Worm (Caenorhabditis elegans): ENCODE data around the gene mlck-1.

mlck-1 gene

DNA sequence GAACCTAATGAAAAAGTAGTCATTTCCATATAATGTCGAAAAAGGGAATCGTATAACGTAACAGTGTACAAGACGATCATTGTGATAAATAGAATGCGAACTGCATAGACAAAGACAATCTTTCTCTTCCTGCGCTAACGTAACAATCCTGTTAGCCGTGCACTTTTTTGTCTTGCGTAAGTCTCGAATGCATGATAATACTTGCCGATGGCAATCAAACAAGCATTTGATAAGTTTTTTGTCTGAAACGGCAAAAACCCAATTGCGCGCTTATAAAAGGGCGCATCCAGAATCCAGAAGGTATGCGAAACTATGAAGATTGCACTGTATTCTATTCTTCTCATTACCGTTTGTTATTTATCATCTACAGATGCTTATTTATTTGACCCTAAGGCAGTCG is 5.4 kb upstream of the mlck-1 start, which contains the start of gene dao-4:
TSS of gene dao-4 (plus strand) at position 301 of the 400 bp plus-strand sequence.
- TF ChIP-seq efl-3 (GFP tag; optimal IDR thresholded peaks at IDR 0.05) = no peak
- no peak for TF ChIP-seq ceh-90 (tag; optimal IDR thresholded peaks at IDR 0.05)
- TF ChIP-seq aha-1 (tag; optimal IDR thresholded peaks at IDR 0.05) = no peak
- no peak for TF ChIP-seq nhr-237 (tag; optimal IDR thresholded peaks at IDR 0.05)
- TF ChIP-seq C04F5.9 (tag; optimal IDR thresholded peaks at IDR 0.05) = no peak
- no peak for TF ChIP-seq F16B12.6 (tag; optimal IDR thresholded peaks at IDR 0.05)
- no peak for TF ChIP-seq fkh-10 (GFP tag; optimal IDR thresholded peaks at IDR 0.05)
- TF ChIP-seq alr-1 (tag; optimal IDR thresholded peaks at IDR 0.05; ENCODE audit: borderline replicate concordance) = no peak
- TF ChIP-seq ets-5 (GFP tag; IDR thresholded peaks at IDR 0.05) = no peak
- TF ChIP-seq skn-1 (tag; optimal IDR thresholded peaks at IDR 0.05) = no peak
- no peak for TF ChIP-seq vab-15 (tag; optimal IDR thresholded peaks at IDR 0.05)
- no peak for TF ChIP-seq lin-39 (tag; optimal IDR thresholded peaks at IDR 0.05)
- no peak for TF ChIP-seq C16A3.4 (tag; optimal IDR thresholded peaks at IDR 0.05)
- no peak for TF ChIP-seq swsn-7 (tag; optimal IDR thresholded peaks at IDR 0.05)
- no peak for TF ChIP-seq nhr-90 (tag; optimal IDR thresholded peaks at IDR 0.05; ENCODE audit: poor library complexity)
- no peak for TF ChIP-seq nhr-47 (tag; optimal IDR thresholded peaks at IDR 0.05)

DNA sequence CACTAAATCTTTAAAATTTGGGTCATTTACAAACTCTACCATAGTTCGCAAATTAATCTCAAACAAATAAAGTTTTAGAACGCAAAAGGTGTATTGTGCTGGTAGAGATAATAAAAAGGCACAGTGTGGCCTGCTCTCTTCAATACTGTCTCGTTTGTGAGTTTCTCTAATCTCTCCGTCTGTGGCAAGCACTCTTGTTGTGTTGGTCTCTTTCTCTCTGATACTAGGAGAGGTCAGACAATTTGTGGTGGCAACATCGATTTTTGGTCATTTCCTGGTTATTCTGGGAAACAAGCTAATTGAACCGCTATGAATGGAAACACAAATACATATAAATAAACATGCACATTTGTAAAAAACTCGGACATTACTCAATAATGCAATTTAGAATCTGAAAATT is 4.6 kb upstream of the mlck-1 start, which contains the start of gene ZC373.5:
TSS of gene ZC373.5 (minus strand) at position 159 of the 400 bp plus-strand sequence.
- TF ChIP-seq nhr-19 (GFP tag; conservative IDR thresholded peaks at IDR 0.05) = no peak
- TF ChIP-seq ceh-63 (GFP tag; optimal IDR thresholded peaks at IDR 0.05) = no peak
- peak; percentile 16 for TF ChIP-seq elt-2 (tag; optimal IDR thresholded peaks at IDR 0.05)
- TF ChIP-seq egl-13 (tag; optimal IDR thresholded peaks at IDR 0.05) = no peak
- no peak for TF ChIP-seq lin-13 (GFP tag; optimal IDR thresholded peaks at IDR 0.05)
- TF ChIP-seq zip-4 (GFP tag; optimal IDR thresholded peaks at IDR 0.05) = no peak
- peak; percentile 27 for TF ChIP-seq mep-1 (tag; optimal IDR thresholded peaks at IDR 0.05)
- peak; percentile 56 for TF ChIP-seq nhr-85 (tag)
- TF ChIP-seq unc-62 (GFP tag; optimal IDR thresholded peaks at IDR 0.05) = no peak
- no peak for TF ChIP-seq efl-3 (GFP tag; optimal IDR thresholded peaks at IDR 0.05)
- TF ChIP-seq hlh-17 (GFP tag; optimal IDR thresholded peaks at IDR 0.05; ENCODE audit: borderline replicate concordance) = no peak
- TF ChIP-seq ceh-8 (GFP tag; optimal IDR thresholded peaks at IDR 0.05) = no peak
- TF ChIP-seq nhr-77 (tag; optimal IDR thresholded peaks at IDR 0.05) = no peak
- no peak for TF ChIP-seq ets-5 (GFP tag; IDR thresholded peaks at IDR 0.05)
- TF ChIP-seq jun-1 (tag; optimal IDR thresholded peaks at IDR 0.05) = no peak
- peak; percentile 24 for TF ChIP-seq nhr-71 (tag; optimal IDR thresholded peaks at IDR 0.05)
- no peak for TF ChIP-seq sup-37 (GFP tag; optimal IDR thresholded peaks at IDR 0.05)
- TF ChIP-seq hpl-2 (GFP tag; optimal IDR thresholded peaks at IDR 0.05) = no peak
- no peak for TF ChIP-seq unc-86 (tag; optimal IDR thresholded peaks at IDR 0.05)
- TF ChIP-seq pax-3 (tag; optimal IDR thresholded peaks at IDR 0.05) = no peak
- no peak for TF ChIP-seq sptf-1 (tag; optimal IDR thresholded peaks at IDR 0.05)
- TF ChIP-seq nhr-28 (tag; optimal IDR thresholded peaks at IDR 0.05) = no peak
- no peak for TF ChIP-seq aha-1 (tag; optimal IDR thresholded peaks at IDR 0.05)
- no peak for TF ChIP-seq fkh-4 (tag; optimal IDR thresholded peaks at IDR 0.05; ENCODE audit: borderline replicate concordance)
- no peak for TF ChIP-seq pag-3 (tag; optimal IDR thresholded peaks at IDR 0.05; ENCODE audit: borderline replicate concordance, insufficient read depth)
- no peak for TF ChIP-seq lir-3 (tag; optimal IDR thresholded peaks at IDR 0.05; ENCODE audit: poor library complexity)
- no peak for TF ChIP-seq nhr-76 (tag; optimal IDR thresholded peaks at IDR 0.05)
- no peak for TF ChIP-seq mef-2 (tag; optimal IDR thresholded peaks at IDR 0.05)
- no peak for TF ChIP-seq nhr-90 (tag; optimal IDR thresholded peaks at IDR 0.05; ENCODE audit: poor library complexity)
- no peak for TF ChIP-seq xbp-1 (tag; optimal IDR thresholded peaks at IDR 0.05)
- no peak for TF ChIP-seq nhr-237 (tag; optimal IDR thresholded peaks at IDR 0.05)
- peak in 1 of 2 experiments; percentile 22 for TF ChIP-seq lin-35 (GFP tag; optimal IDR thresholded peaks at IDR 0.05)
- TF ChIP-seq dsc-1 (tag; optimal IDR thresholded peaks at IDR 0.05) = no peak
- TF ChIP-seq elt-3 (tag; optimal IDR thresholded peaks at IDR 0.05) = no peak
- TF ChIP-seq irx-1 (tag; optimal IDR thresholded peaks at IDR 0.05) = no peak
- TF ChIP-seq tlp-1 (tag; optimal IDR thresholded peaks at IDR 0.05) = no peak
- TF ChIP-seq mdl-1 (tag; optimal IDR thresholded peaks at IDR 0.05) = no peak
- TF ChIP-seq sox-4 (tag; optimal IDR thresholded peaks at IDR 0.05) = no peak
- TF ChIP-seq hlh-4 (tag; optimal IDR thresholded peaks at IDR 0.05) = no peak
- no peak for TF ChIP-seq nhr-47 (tag; optimal IDR thresholded peaks at IDR 0.05)
- peak; percentile 27 for TF ChIP-seq snu-23 (GFP tag; optimal IDR thresholded peaks at IDR 0.05)

Measured in whole organism, L1 larva.